Worm (Caenorhabditis elegans): ENCODE data around the gene Y119D3B.21.

DNA sequence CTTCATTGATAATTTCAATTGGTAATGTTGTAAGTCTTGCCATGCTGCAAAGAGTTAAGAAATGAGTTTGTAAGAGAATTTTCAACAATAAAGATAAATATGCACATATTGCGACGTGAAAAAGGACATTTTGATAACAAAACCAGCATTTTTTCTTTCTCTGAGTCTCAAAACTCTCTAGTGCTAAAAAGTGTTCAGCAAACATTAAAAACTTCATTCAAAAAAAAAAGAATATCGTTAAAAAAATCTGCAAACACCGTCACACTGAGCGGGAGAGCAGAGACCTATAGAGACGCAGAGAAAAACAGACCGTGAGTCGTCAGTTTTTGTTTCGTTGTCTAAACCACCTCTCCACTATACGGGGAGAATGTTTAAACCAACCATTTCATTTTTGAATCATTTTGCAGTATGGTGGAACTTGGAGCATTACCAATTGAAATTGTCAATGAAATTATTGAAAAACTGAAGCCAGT is 34.3 kb downstream of the Y119D3B.21 start, which contains the start of the genes fbxa-76 and fbxa-77:
- no peak for TF ChIP-seq egl-27 (tag; optimal IDR thresholded peaks at IDR 0.05)
- no peak for TF ChIP-seq fos-1 (tag; optimal IDR thresholded peaks at IDR 0.05)
- TF ChIP-seq rnt-1 (tag; optimal IDR thresholded peaks at IDR 0.05), result no peak
- TF ChIP-seq lsy-2 (tag; optimal IDR thresholded peaks at IDR 0.05), result peak in 1 of 2 experiments; percentile 64
- TF ChIP-seq irx-1 (tag; optimal IDR thresholded peaks at IDR 0.05), result no peak

Data from whole organism, L1 larva.